Fruit fly (Drosophila melanogaster): ENCODE data around the gene alpha-Man-IIa.
A peak's percentile ranks its signal among the peaks of the same experiment; 100 is the strongest.

The alpha-Man-IIa gene

DNA sequence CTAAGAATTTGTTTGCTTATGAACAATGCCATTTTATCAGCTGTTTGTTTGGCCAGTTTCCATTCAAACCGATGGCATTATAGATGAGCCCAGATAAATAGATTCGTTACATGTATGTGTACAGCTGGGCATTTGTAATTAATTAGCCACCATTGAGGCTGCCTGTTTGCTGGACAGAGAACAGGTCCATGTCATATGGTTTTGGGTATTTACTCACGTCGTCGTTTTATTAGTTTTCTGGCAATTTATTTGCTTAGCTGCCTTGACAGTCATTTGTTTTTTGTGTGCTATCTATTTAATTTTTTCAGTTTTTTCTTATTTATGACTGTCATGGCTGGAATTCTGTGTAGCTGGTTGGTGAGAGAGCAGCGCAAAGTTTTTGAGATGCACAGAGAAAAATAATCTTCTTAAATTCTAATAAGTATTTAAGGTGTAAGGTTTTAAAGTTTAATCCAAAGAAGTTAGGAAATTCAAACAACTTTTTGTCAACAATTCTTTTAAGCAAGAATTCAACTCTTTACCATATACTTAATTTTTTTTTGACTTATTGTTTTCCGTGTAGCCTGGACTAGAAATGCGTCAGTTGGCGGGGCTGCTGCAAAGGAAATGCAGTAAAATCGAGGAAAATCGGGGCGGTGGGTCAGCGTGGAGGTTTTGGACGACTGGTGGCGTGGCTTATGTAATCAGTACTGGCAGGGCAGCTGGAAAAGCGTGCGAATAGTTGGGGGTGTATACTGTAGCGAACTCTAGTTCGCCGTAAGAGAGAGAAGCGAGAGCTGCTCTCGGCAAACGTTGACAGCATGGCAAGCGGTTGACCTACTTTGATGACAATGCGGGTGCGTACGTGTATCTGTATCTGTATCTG is 22.4 kb downstream of the alpha-Man-IIa start (continued):
- peak; percentile 82; the same call in 1 of the 2 replicates for TF ChIP-seq dimm (GFP tag; IDR thresholded peaks at IDR 0.05)
- TF ChIP-seq Oaz (GFP tag; IDR thresholded peaks at IDR 0.05): peak; percentile 85
- peak; percentile 67 for TF ChIP-seq eyg (GFP tag; optimal IDR thresholded peaks at IDR 0.05)
- TF ChIP-seq Gsc (GFP tag; IDR thresholded peaks at IDR 0.05): no peak; the same call in 1 of the 2 replicates
- peak; percentile 83 for TF ChIP-seq ken (GFP tag; IDR thresholded peaks at IDR 0.05)
- TF ChIP-seq Usf (GFP tag; optimal IDR thresholded peaks at IDR 0.05): peak; percentile 49
- 0 out of 3 replicates have a peak, but pooled peaks have one; percentile 32 for TF ChIP-seq sr (GFP tag; IDR thresholded peaks at IDR 0.05)
- peak; percentile 16 for TF ChIP-seq CG7928 (GFP tag; optimal IDR thresholded peaks at IDR 0.05)
- no peak for TF ChIP-seq pan (optimal IDR thresholded peaks at IDR 0.05)
- peak in 1 of 2 experiments; percentile 92 for TF ChIP-seq pan (GFP tag; optimal IDR thresholded peaks at IDR 0.05 in 1 of 2, IDR thresholded peaks at IDR 0.05 in 1 of 2)
- peak; percentile 50 for TF ChIP-seq repo (GFP tag; optimal IDR thresholded peaks at IDR 0.05)
- no peak for TF ChIP-seq B-H2 (GFP tag; optimal IDR thresholded peaks at IDR 0.05)
- TF ChIP-seq CG18764 (GFP tag; optimal IDR thresholded peaks at IDR 0.05): peak; percentile 68
- peak; percentile 74 for TF ChIP-seq E2f2 (GFP tag; IDR thresholded peaks at IDR 0.05)
- TF ChIP-seq grau (tag; optimal IDR thresholded peaks at IDR 0.05): peak; percentile 87
- TF ChIP-seq CG8281 (tag; optimal IDR thresholded peaks at IDR 0.05): peak; percentile 69
- no peak for TF ChIP-seq Tbp (GFP tag; optimal IDR thresholded peaks at IDR 0.05)
- TF ChIP-seq CG4282 (GFP tag; optimal IDR thresholded peaks at IDR 0.05): peak; percentile 39
- TF ChIP-seq pho (GFP tag; optimal IDR thresholded peaks at IDR 0.05): peak; percentile 82
- peak; percentile 56 for TF ChIP-seq CG12769 (tag; optimal IDR thresholded peaks at IDR 0.05)
- TF ChIP-seq al (GFP tag; IDR thresholded peaks at IDR 0.05): peak; percentile 89
- peak; percentile 69 for TF ChIP-seq CG5180 (GFP tag; optimal IDR thresholded peaks at IDR 0.05)
- peak; percentile 79 for TF ChIP-seq CG9932 (GFP tag; IDR thresholded peaks at IDR 0.05)
- TF ChIP-seq Aef1 (GFP tag; IDR thresholded peaks at IDR 0.05): peak; percentile 51
- TF ChIP-seq oc (tag; optimal IDR thresholded peaks at IDR 0.05): peak; percentile 69
- TF ChIP-seq Drgx (GFP tag; IDR thresholded peaks at IDR 0.05): peak; percentile 89
- peak in 1 of 2 experiments; percentile 2 for TF ChIP-seq insv (GFP tag; optimal IDR thresholded peaks at IDR 0.05)
- TF ChIP-seq CG4707 (GFP tag; optimal IDR thresholded peaks at IDR 0.05): peak; percentile 66
- no peak for TF ChIP-seq CG8359 (GFP tag; optimal IDR thresholded peaks at IDR 0.05; ENCODE audit: borderline replicate concordance)
- peak in 1 of 3 experiments; percentile 52 for TF ChIP-seq lola (GFP tag; optimal IDR thresholded peaks at IDR 0.05)
- peak; percentile 61 for TF ChIP-seq CG1529 (GFP tag; optimal IDR thresholded peaks at IDR 0.05)
- TF ChIP-seq CG6683 (GFP tag; optimal IDR thresholded peaks at IDR 0.05): peak; percentile 79
- TF ChIP-seq CG12219 (GFP tag; optimal IDR thresholded peaks at IDR 0.05): peak; percentile 72
- no peak for TF ChIP-seq CG31365 (tag; optimal IDR thresholded peaks at IDR 0.05)
- peak; percentile 88 for TF ChIP-seq Xbp1 (GFP tag; optimal IDR thresholded peaks at IDR 0.05)
- peak; percentile 69 for TF ChIP-seq CrebB (tag; optimal IDR thresholded peaks at IDR 0.05)
- TF ChIP-seq CG9609 (GFP tag; optimal IDR thresholded peaks at IDR 0.05): peak; percentile 64
- peak; percentile 39 to 43 for TF ChIP-seq Trl (optimal IDR thresholded peaks at IDR 0.05)
- peak; percentile 78 for TF ChIP-seq Trl (GFP tag; optimal IDR thresholded peaks at IDR 0.05)
- peak; percentile 76 for TF ChIP-seq gsb (GFP tag; IDR thresholded peaks at IDR 0.05)
- peak; percentile 82 for TF ChIP-seq CG1233 (GFP tag; optimal IDR thresholded peaks at IDR 0.05)
- TF ChIP-seq Scr (GFP tag; IDR thresholded peaks at IDR 0.05; ENCODE audit: partially characterized antibody): no peak
- no peak for TF ChIP-seq CG13287 (GFP tag; IDR thresholded peaks at IDR 0.05; ENCODE audit: partially characterized antibody)
- no peak for TF ChIP-seq CG15479 (GFP tag; optimal IDR thresholded peaks at IDR 0.05)
- TF ChIP-seq CG3726 (GFP tag; IDR thresholded peaks at IDR 0.05): 0 out of 3 replicates have a peak, but pooled peaks have one; percentile 71
- TF ChIP-seq psq (GFP tag; optimal IDR thresholded peaks at IDR 0.05): peak; percentile 51
- peak; percentile 38 for TF ChIP-seq Lhr (GFP tag; optimal IDR thresholded peaks at IDR 0.05)
- peak; percentile 43 for TF ChIP-seq pb (GFP tag; optimal IDR thresholded peaks at IDR 0.05)
- TF ChIP-seq CG3838 (GFP tag; optimal IDR thresholded peaks at IDR 0.05): peak; percentile 38
